Fruit fly (Drosophila melanogaster): ENCODE measurements around the gene B4.

Gene B4

dm6 chr2L:13514262-13514937, 34.7 kb downstream of the B4 start (continued):
- TF ChIP-seq kah (GFP tag; optimal IDR thresholded peaks at IDR 0.05) (no peak), CoRest (tag; optimal IDR thresholded peaks at IDR 0.05) (peak; percentile 75), tna (GFP tag; IDR thresholded peaks at IDR 0.05; ENCODE audit: partially characterized antibody) (no peak), CG30020 (tag; optimal IDR thresholded peaks at IDR 0.05) (no peak), jigr1 (GFP tag; IDR thresholded peaks at IDR 0.05) (no peak), Doc3 (GFP tag; IDR thresholded peaks at IDR 0.05; ENCODE audit: partially characterized antibody) (0 out of 3 replicates have a peak, but pooled peaks have one; percentile 27), CG32532 (GFP tag; IDR thresholded peaks at IDR 0.05) (peak; percentile 69; the same call in 1 of the 2 replicates), Rx (GFP tag; IDR thresholded peaks at IDR 0.05) (peak; percentile 55; the same call in 1 of the 2 replicates), tin (GFP tag; optimal IDR thresholded peaks at IDR 0.05) (peak; percentile 8), CG14710 (tag; optimal IDR thresholded peaks at IDR 0.05) (peak; percentile 11), Blimp-1 (GFP tag; optimal IDR thresholded peaks at IDR 0.05) (no peak), hth (optimal IDR thresholded peaks at IDR 0.05) (no peak), Rfx (GFP tag; IDR thresholded peaks at IDR 0.05) (peak; percentile 79), pfk (GFP tag; optimal IDR thresholded peaks at IDR 0.05) (no peak), ato (GFP tag; IDR thresholded peaks at IDR 0.05; ENCODE audit: partially characterized antibody) (0 out of 2 replicates have a peak, but pooled peaks have one; percentile 12), maf-S (GFP tag; optimal IDR thresholded peaks at IDR 0.05) (no peak), pzg (GFP tag; optimal IDR thresholded peaks at IDR 0.05) (no peak), tap (tag; optimal IDR thresholded peaks at IDR 0.05) (peak; percentile 18), twi (tag; optimal IDR thresholded peaks at IDR 0.05) (no peak), CG4730 (GFP tag; IDR thresholded peaks at IDR 0.05) (no peak), ftz-f1 (GFP tag; optimal IDR thresholded peaks at IDR 0.05) (no peak), CG1024 (GFP tag; IDR thresholded peaks at IDR 0.05) (no peak), Atf6 (GFP tag; IDR thresholded peaks at IDR 0.05) (peak; percentile 53; the same call in 1 of the 2 replicates), psq (GFP tag; optimal IDR thresholded peaks at IDR 0.05) (no peak), CG11560 (tag; IDR thresholded peaks at IDR 0.05) (peak; percentile 44; the same call in 2 of the 3 replicates), CG17328 (GFP tag; IDR thresholded peaks at IDR 0.05) (no peak), dmrt99B (tag; optimal IDR thresholded peaks at IDR 0.05) (peak; percentile 18), Hr39 (optimal IDR thresholded peaks at IDR 0.05) (no peak), CG18011 (GFP tag; optimal IDR thresholded peaks at IDR 0.05) (no peak), bsh (GFP tag; optimal IDR thresholded peaks at IDR 0.05) (peak in 1 of 2 experiments; percentile 49), Nf-YC (tag; optimal IDR thresholded peaks at IDR 0.05) (peak; percentile 26), CG6272 (GFP tag; IDR thresholded peaks at IDR 0.05) (peak; percentile 52), zf30C (GFP tag; optimal IDR thresholded peaks at IDR 0.05) (no peak), CG10979 (tag; optimal IDR thresholded peaks at IDR 0.05) (peak; percentile 31), CG30403 (GFP tag; optimal IDR thresholded peaks at IDR 0.05) (peak; percentile 73), Vsx1 (GFP tag; optimal IDR thresholded peaks at IDR 0.05) (peak; percentile 13), wdn (GFP tag; IDR thresholded peaks at IDR 0.05) (peak; percentile 45), CG4707 (GFP tag; optimal IDR thresholded peaks at IDR 0.05) (no peak), CG33557 (GFP tag; optimal IDR thresholded peaks at IDR 0.05) (no peak), CG3726 (GFP tag; IDR thresholded peaks at IDR 0.05) (0 out of 3 replicates have a peak, but pooled peaks have one; percentile 36), fru (optimal IDR thresholded peaks at IDR 0.05) (no peak), sens (GFP tag) (no peak), NFAT (GFP tag; IDR thresholded peaks at IDR 0.05) (peak; percentile 54; the same call in 1 of the 2 replicates), Opbp (GFP tag; IDR thresholded peaks at IDR 0.05; ENCODE audit: partially characterized antibody) (no peak), ro (GFP tag; IDR thresholded peaks at IDR 0.05) (no peak), CG18476 (GFP tag; optimal IDR thresholded peaks at IDR 0.05) (no peak), pnt (GFP tag; optimal IDR thresholded peaks at IDR 0.05) (no peak), mam (GFP tag; optimal IDR thresholded peaks at IDR 0.05) (peak; percentile 28), Atf3 (GFP tag; optimal IDR thresholded peaks at IDR 0.05) (no peak), CG15696 (tag; optimal IDR thresholded peaks at IDR 0.05) (no peak)

All from whole organism, embryonic.